Worm (Caenorhabditis elegans): Measurements from ENCODE around the gene mig-22.
A peak's percentile ranks its signal among the peaks of the same experiment; 100 is the strongest.

mig-22 gene

DNA sequence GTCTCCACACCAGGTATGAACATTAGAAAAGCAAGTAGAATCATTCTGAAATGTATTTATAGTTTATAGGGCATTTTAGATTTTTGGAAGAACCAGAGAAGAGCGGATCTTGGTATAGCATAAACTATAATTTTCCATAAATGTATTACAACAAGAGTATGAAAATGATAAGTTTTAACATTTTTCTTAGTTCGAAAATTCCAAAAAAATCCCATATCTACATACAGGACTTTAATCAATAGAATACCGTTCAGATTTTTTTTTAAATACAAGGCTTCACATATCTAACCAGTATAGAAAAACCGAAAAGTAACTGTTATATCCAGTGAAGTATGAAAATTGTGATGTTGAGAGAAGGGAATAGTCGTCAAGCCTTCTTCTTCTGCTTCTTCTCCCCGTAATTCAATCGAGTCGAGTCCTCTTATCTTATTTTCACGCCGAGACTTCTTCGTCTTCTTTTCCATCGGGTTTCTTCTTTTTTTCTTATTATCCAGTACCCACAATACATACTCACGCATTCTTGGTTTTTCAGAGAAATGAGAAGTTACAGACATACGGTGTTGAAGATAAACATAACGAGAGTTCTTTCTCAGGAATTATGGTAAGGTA is 23.2 kb downstream of the mig-22 start, which contains the start of gene ZK370.6:
ZK370.6 (minus strand) TSS at position 51 of the 609 bp plus-strand sequence.
- peak; percentile 91 for TF ChIP-seq unc-42 (tag; optimal IDR thresholded peaks at IDR 0.05)
- TF ChIP-seq hlh-15 (tag; optimal IDR thresholded peaks at IDR 0.05), result no peak

- no peak for TF ChIP-seq pqm-1 (tag; optimal IDR thresholded peaks at IDR 0.05)
- TF ChIP-seq ztf-16 (tag; optimal IDR thresholded peaks at IDR 0.05), result no peak
- TF ChIP-seq ceh-14 (tag; optimal IDR thresholded peaks at IDR 0.05), result no peak
- no peak for TF ChIP-seq unc-86 (tag; optimal IDR thresholded peaks at IDR 0.05)
- no peak for TF ChIP-seq che-1 (tag; optimal IDR thresholded peaks at IDR 0.05)
- TF ChIP-seq tbx-7 (tag; optimal IDR thresholded peaks at IDR 0.05), result no peak
- TF ChIP-seq ceh-48 (tag; optimal IDR thresholded peaks at IDR 0.05), result no peak
- TF ChIP-seq dmd-4 (tag; optimal IDR thresholded peaks at IDR 0.05; ENCODE audit: borderline replicate concordance), result no peak
- TF ChIP-seq ceh-24 (tag; optimal IDR thresholded peaks at IDR 0.05), result no peak
Observed at ce11 chrIII:8742584-8742983, 24.6 kb downstream of the mig-22 start.

ce11 chrIII:8741955-8742354 is 25.2 kb downstream of the mig-22 start:
- no peak for TF ChIP-seq C38D4.7 (GFP tag; optimal IDR thresholded peaks at IDR 0.05)
- no peak for TF ChIP-seq unc-42 (tag; optimal IDR thresholded peaks at IDR 0.05)
- TF ChIP-seq ceh-18 (tag; optimal IDR thresholded peaks at IDR 0.05), result no peak
- no peak for TF ChIP-seq elt-4 (tag; optimal IDR thresholded peaks at IDR 0.05)

DNA sequence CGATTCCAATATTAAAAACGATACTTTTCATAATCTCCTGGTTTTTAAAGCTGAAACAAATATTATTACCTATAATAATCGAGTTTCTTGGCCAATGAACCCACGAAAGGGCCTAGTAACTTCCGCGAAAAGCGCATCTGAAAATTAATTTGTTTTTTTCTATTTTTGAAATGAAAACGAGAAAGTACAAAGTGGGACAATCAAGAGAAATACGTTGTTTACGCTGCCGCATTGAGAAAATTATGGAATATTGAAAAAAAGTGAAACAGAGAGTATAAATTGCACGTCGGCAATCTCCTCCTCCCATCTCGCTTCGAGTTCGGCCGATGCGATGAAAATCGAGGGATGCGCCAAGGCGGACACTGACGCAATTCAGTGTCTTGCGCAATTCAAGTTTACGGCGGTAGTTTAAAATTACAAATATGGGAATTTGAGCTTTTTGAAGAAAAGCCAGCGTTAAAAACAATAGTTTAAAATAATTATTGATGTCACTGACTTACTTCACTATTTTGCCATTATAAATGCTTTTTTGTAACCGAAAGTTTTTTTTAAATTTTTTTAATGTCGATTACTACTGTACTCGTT is 25.8 kb downstream of the mig-22 start, which contains the start of gene pdhk-2:
pdhk-2 (minus strand) TSS at position 137 of the 585 bp plus-strand sequence.
- TF ChIP-seq nhr-232 (tag; optimal IDR thresholded peaks at IDR 0.05) (peak; percentile 24), unc-55 (GFP tag; optimal IDR thresholded peaks at IDR 0.05) (peak; percentile 68), sox-4 (tag; optimal IDR thresholded peaks at IDR 0.05) (peak; percentile 74), elt-2 (tag; optimal IDR thresholded peaks at IDR 0.05) (peak; percentile 71), ceh-34 (tag; optimal IDR thresholded peaks at IDR 0.05) (peak; percentile 84), madf-2 (tag; optimal IDR thresholded peaks at IDR 0.05) (peak; percentile 39), ceh-24 (tag; optimal IDR thresholded peaks at IDR 0.05) (no peak), fax-1 (tag; optimal IDR thresholded peaks at IDR 0.05) (peak; percentile 44), hlh-30 (tag; optimal IDR thresholded peaks at IDR 0.05; ENCODE audit: insufficient read depth) (peak; percentile 33), C38D4.7 (GFP tag; optimal IDR thresholded peaks at IDR 0.05) (peak; percentile 43), elt-4 (tag; optimal IDR thresholded peaks at IDR 0.05) (no peak), fkh-10 (GFP tag; optimal IDR thresholded peaks at IDR 0.05) (no peak), ceh-30 (tag; optimal IDR thresholded peaks at IDR 0.05) (peak; percentile 55), K09A11.1 (tag; optimal IDR thresholded peaks at IDR 0.05; ENCODE audit: insufficient read depth) (peak; percentile 67), ceh-14 (tag; optimal IDR thresholded peaks at IDR 0.05) (peak; percentile 85), che-1 (tag; optimal IDR thresholded peaks at IDR 0.05) (peak; percentile 52), ceh-18 (tag; optimal IDR thresholded peaks at IDR 0.05) (peak; percentile 82), K02D7.2 (tag; optimal IDR thresholded peaks at IDR 0.05) (peak; percentile 1), pag-3 (tag; optimal IDR thresholded peaks at IDR 0.05; ENCODE audit: borderline replicate concordance) (no peak), ref-2 (tag; optimal IDR thresholded peaks at IDR 0.05) (peak; percentile 46), ttx-3 (tag; optimal IDR thresholded peaks at IDR 0.05) (peak; percentile 48), mec-3 (tag; optimal IDR thresholded peaks at IDR 0.05; ENCODE audit: borderline replicate concordance) (no peak), ztf-16 (tag; optimal IDR thresholded peaks at IDR 0.05) (peak; percentile 71), eyg-1 (tag; optimal IDR thresholded peaks at IDR 0.05) (peak; percentile 12), pha-4 (tag; optimal IDR thresholded peaks at IDR 0.05) (no peak), hlh-6 (tag; optimal IDR thresholded peaks at IDR 0.05) (no peak), hlh-13 (GFP tag; optimal IDR thresholded peaks at IDR 0.05) (peak; percentile 27), sox-2 (GFP tag; IDR thresholded peaks at IDR 0.05) (no peak), T23F11.4 (GFP tag; optimal IDR thresholded peaks at IDR 0.05) (peak; percentile 40), unc-42 (tag; optimal IDR thresholded peaks at IDR 0.05) (peak; percentile 90), fkh-6 (tag; optimal IDR thresholded peaks at IDR 0.05) (peak; percentile 64), lin-11 (tag; optimal IDR thresholded peaks at IDR 0.05) (peak; percentile 65), nfya-1 (tag; optimal IDR thresholded peaks at IDR 0.05) (peak; percentile 89), ahr-1 (tag; optimal IDR thresholded peaks at IDR 0.05) (peak; percentile 47), pqm-1 (tag; optimal IDR thresholded peaks at IDR 0.05) (peak; percentile 53), Y22D7AL.16 (tag; optimal IDR thresholded peaks at IDR 0.05) (peak; percentile 6), ceh-6 (GFP tag; optimal IDR thresholded peaks at IDR 0.05) (peak; percentile 73), rnt-1 (tag; optimal IDR thresholded peaks at IDR 0.05) (peak; percentile 66), ceh-31 (tag; optimal IDR thresholded peaks at IDR 0.05) (peak; percentile 82)
